ENCODE assay signal across 4 fruit fly cellular contexts in genomic region chr3L:16587994-16588622, dm6.
TF ChIP-seq lines count a peak whose summit lies in the region.

No protein-coding gene starts in this region.

TF ChIP-seq in whole organism, adult, 20 proteins besides CTCF, POLR2A, EP300 and RAD21 (continued from another document):
- no peak for TF ChIP-seq Hr96 (GFP tag; optimal IDR thresholded peaks at IDR 0.05; lab: Kevin White, UChicago)
- TF ChIP-seq CG14711 (tag; optimal IDR thresholded peaks at IDR 0.05; lab: Kevin White, UChicago) = peak; percentile 70

TF ChIP-seq in whole organism, embryonic, 481 proteins besides CTCF, POLR2A, EP300 and RAD21 (continued from another document and continues in another):
- TF ChIP-seq CG6791 (GFP tag; IDR thresholded peaks at IDR 0.05; lab: Robert Waterston, UW; ENCODE audit: partially characterized antibody) (peak; percentile 85), lab (GFP tag; optimal IDR thresholded peaks at IDR 0.05; lab: Kevin White, UChicago) (no peak), CG8290 (GFP tag; optimal IDR thresholded peaks at IDR 0.05; lab: Kevin White, UChicago) (peak; percentile 75), CG8290 (tag; optimal IDR thresholded peaks at IDR 0.05; lab: Kevin White, UChicago) (peak; percentile 77 to 79), ab (GFP tag; optimal IDR thresholded peaks at IDR 0.05; lab: Kevin White, UChicago) (no peak), Lim3 (GFP tag; IDR thresholded peaks at IDR 0.05; lab: Robert Waterston, UW) (no peak), prd (optimal IDR thresholded peaks at IDR 0.05; lab: Kevin White, UChicago) (no peak), prd (GFP tag; IDR thresholded peaks at IDR 0.05; lab: Robert Waterston, UW) (peak; percentile 52; the same call in 2 of the 3 replicates), maf-S (GFP tag; optimal IDR thresholded peaks at IDR 0.05; lab: Kevin White, UChicago) (peak; percentile 8), CG1233 (GFP tag; optimal IDR thresholded peaks at IDR 0.05; lab: Kevin White, UChicago) (peak; percentile 13), Ravus (GFP tag; IDR thresholded peaks at IDR 0.05; lab: Robert Waterston, UW) (no peak), CG10267 (tag; optimal IDR thresholded peaks at IDR 0.05; lab: Kevin White, UChicago) (peak; percentile 53), Atf6 (GFP tag; IDR thresholded peaks at IDR 0.05; lab: Robert Waterston, UW) (peak; percentile 64; the same call in 1 of the 2 replicates), CG17612 (GFP tag; IDR thresholded peaks at IDR 0.05; lab: Robert Waterston, UW) (no peak), Xrp1 (GFP tag; IDR thresholded peaks at IDR 0.05; lab: Robert Waterston, UW) (peak; percentile 53; the same call in 1 of the 2 replicates), luna (GFP tag; optimal IDR thresholded peaks at IDR 0.05; lab: Kevin White, UChicago) (no peak), Stat92E (GFP tag; optimal IDR thresholded peaks at IDR 0.05; lab: Kevin White, UChicago) (no peak), wor (GFP tag; IDR thresholded peaks at IDR 0.05; lab: Robert Waterston, UW) (peak; percentile 42), ci (GFP tag; IDR thresholded peaks at IDR 0.05; lab: Robert Waterston, UW) (peak; percentile 77; the same call in 2 of the 3 replicates), Side (GFP tag; optimal IDR thresholded peaks at IDR 0.05; lab: Kevin White, UChicago) (peak; percentile 41), CG9215 (GFP tag; IDR thresholded peaks at IDR 0.05; lab: Robert Waterston, UW) (peak; percentile 58; the same call in 1 of the 2 replicates), phol (tag; optimal IDR thresholded peaks at IDR 0.05; lab: Kevin White, UChicago) (peak; percentile 76), amos (GFP tag; IDR thresholded peaks at IDR 0.05; lab: Robert Waterston, UW; ENCODE audit: partially characterized antibody) (peak; percentile 92), Taf1 (GFP tag; IDR thresholded peaks at IDR 0.05; lab: Robert Waterston, UW) (no peak), tll (GFP tag; optimal IDR thresholded peaks at IDR 0.05; lab: Kevin White, UChicago) (peak; percentile 50 to 99), CG30020 (tag; optimal IDR thresholded peaks at IDR 0.05; lab: Kevin White, UChicago) (peak; percentile 70), Poxn (GFP tag; IDR thresholded peaks at IDR 0.05; lab: Robert Waterston, UW) (peak; percentile 32; the same call in 1 of the 2 replicates), CG9609 (GFP tag; optimal IDR thresholded peaks at IDR 0.05; lab: Kevin White, UChicago) (peak; percentile 62), CG12391 (tag; optimal IDR thresholded peaks at IDR 0.05; lab: Kevin White, UChicago) (peak; percentile 73), Abd-B (GFP tag; optimal IDR thresholded peaks at IDR 0.05; lab: Kevin White, UChicago) (peak; percentile 73), Doc2 (GFP tag; IDR thresholded peaks at IDR 0.05; lab: Robert Waterston, UW) (no peak), Doc3 (GFP tag; IDR thresholded peaks at IDR 0.05; lab: Robert Waterston, UW; ENCODE audit: partially characterized antibody) (peak; percentile 96), bcd (GFP tag; optimal IDR thresholded peaks at IDR 0.05; lab: Kevin White, UChicago) (peak; percentile 66), lbe (GFP tag; optimal IDR thresholded peaks at IDR 0.05; lab: Kevin White, UChicago) (peak; percentile 45), CG10321 (GFP tag; IDR thresholded peaks at IDR 0.05; lab: Robert Waterston, UW) (no peak), CG10565 (GFP tag; optimal IDR thresholded peaks at IDR 0.05; lab: Kevin White, UChicago) (no peak), CG7372 (GFP tag; IDR thresholded peaks at IDR 0.05; lab: Robert Waterston, UW) (0 out of 2 replicates have a peak, but pooled peaks have one; percentile 31), CG7963 (GFP tag; IDR thresholded peaks at IDR 0.05; lab: Robert Waterston, UW; ENCODE audit: partially characterized antibody) (peak; percentile 79; the same call in 2 of the 3 replicates), gsb (GFP tag; IDR thresholded peaks at IDR 0.05; lab: Robert Waterston, UW) (peak; percentile 11; the same call in 1 of the 2 replicates), so (GFP tag; IDR thresholded peaks at IDR 0.05; lab: Robert Waterston, UW) (0 out of 3 replicates have a peak, but pooled peaks have one; percentile 43), CHES-1-like (GFP tag; optimal IDR thresholded peaks at IDR 0.05; lab: Kevin White, UChicago) (peak; percentile 78)

TF ChIP-seq in whole organism, prepupa, 60 proteins besides CTCF, POLR2A, EP300 and RAD21 (continued from another document):
- TF ChIP-seq CG10631 (GFP tag; optimal IDR thresholded peaks at IDR 0.05; lab: Kevin White, UChicago) (no peak), Sox102F (GFP tag; optimal IDR thresholded peaks at IDR 0.05; lab: Kevin White, UChicago) (no peak), Hr38 (GFP tag; optimal IDR thresholded peaks at IDR 0.05; lab: Kevin White, UChicago) (no peak), vri (GFP tag; optimal IDR thresholded peaks at IDR 0.05; lab: Kevin White, UChicago) (no peak), achi (GFP tag; optimal IDR thresholded peaks at IDR 0.05; lab: Kevin White, UChicago) (no peak), esn (GFP tag; optimal IDR thresholded peaks at IDR 0.05; lab: Kevin White, UChicago) (peak; percentile 66), pdm3 (GFP tag; optimal IDR thresholded peaks at IDR 0.05; lab: Kevin White, UChicago) (no peak), CG6808 (GFP tag; optimal IDR thresholded peaks at IDR 0.05; lab: Kevin White, UChicago) (no peak), svp (GFP tag; lab: Kevin White, UChicago) (no peak), CG7368 (GFP tag; optimal IDR thresholded peaks at IDR 0.05; lab: Kevin White, UChicago) (no peak), CG6792 (GFP tag; optimal IDR thresholded peaks at IDR 0.05; lab: Kevin White, UChicago) (peak; percentile 10), CG15336 (GFP tag; IDR thresholded peaks at IDR 0.05; lab: Robert Waterston, UW) (peak; percentile 43; the same call in 1 of the 2 replicates), CG3919 (GFP tag; optimal IDR thresholded peaks at IDR 0.05; lab: Kevin White, UChicago) (peak; percentile 59), CG32006 (GFP tag; optimal IDR thresholded peaks at IDR 0.05; lab: Kevin White, UChicago) (no peak), Met (GFP tag; optimal IDR thresholded peaks at IDR 0.05; lab: Kevin White, UChicago) (no peak), Smox (GFP tag; optimal IDR thresholded peaks at IDR 0.05; lab: Kevin White, UChicago) (no peak), Hr39 (GFP tag; optimal IDR thresholded peaks at IDR 0.05; lab: Kevin White, UChicago) (peak; percentile 49), CG6276 (GFP tag; optimal IDR thresholded peaks at IDR 0.05; lab: Kevin White, UChicago) (no peak), CG16779 (tag; optimal IDR thresholded peaks at IDR 0.05; lab: Kevin White, UChicago) (no peak), Lpt (GFP tag; optimal IDR thresholded peaks at IDR 0.05; lab: Kevin White, UChicago) (no peak), CG11294 (GFP tag; IDR thresholded peaks at IDR 0.05; lab: Robert Waterston, UW) (no peak), CG9139 (GFP tag; optimal IDR thresholded peaks at IDR 0.05; lab: Kevin White, UChicago) (no peak), dac (GFP tag; optimal IDR thresholded peaks at IDR 0.05; lab: Kevin White, UChicago) (no peak), CG6854 (GFP tag; optimal IDR thresholded peaks at IDR 0.05; lab: Kevin White, UChicago) (no peak), fd59A (GFP tag; optimal IDR thresholded peaks at IDR 0.05; lab: Kevin White, UChicago) (no peak), CG8319 (GFP tag; optimal IDR thresholded peaks at IDR 0.05; lab: Kevin White, UChicago) (no peak), CG6163 (GFP tag; IDR thresholded peaks at IDR 0.05; lab: Robert Waterston, UW) (peak; percentile 38; the same call in 1 of the 3 replicates), Eip78C (GFP tag; lab: Kevin White, UChicago) (peak; percentile 55), CG34406 (GFP tag; optimal IDR thresholded peaks at IDR 0.05; lab: Kevin White, UChicago) (no peak), Eip93F (GFP tag; optimal IDR thresholded peaks at IDR 0.05; lab: Kevin White, UChicago) (no peak), fkh (GFP tag; optimal IDR thresholded peaks at IDR 0.05; lab: Kevin White, UChicago) (peak; percentile 53), Eip75B (GFP tag; optimal IDR thresholded peaks at IDR 0.05; lab: Kevin White, UChicago) (peak; percentile 32), topi (GFP tag; optimal IDR thresholded peaks at IDR 0.05; lab: Kevin White, UChicago) (peak; percentile 42), OdsH (GFP tag; optimal IDR thresholded peaks at IDR 0.05; lab: Kevin White, UChicago) (peak; percentile 55), cyc (GFP tag; optimal IDR thresholded peaks at IDR 0.05; lab: Kevin White, UChicago) (peak; percentile 50), acj6 (GFP tag; optimal IDR thresholded peaks at IDR 0.05; lab: Kevin White, UChicago) (peak; percentile 30), spab (GFP tag; optimal IDR thresholded peaks at IDR 0.05; lab: Kevin White, UChicago) (no peak), eg (GFP tag; IDR thresholded peaks at IDR 0.05; lab: Robert Waterston, UW) (peak; percentile 73), Sox14 (GFP tag; optimal IDR thresholded peaks at IDR 0.05; lab: Kevin White, UChicago) (peak; percentile 64), Blimp-1 (GFP tag; optimal IDR thresholded peaks at IDR 0.05; lab: Kevin White, UChicago) (no peak), net (GFP tag; optimal IDR thresholded peaks at IDR 0.05; lab: Kevin White, UChicago) (no peak)

TF ChIP-seq in whole organism, wandering third instar larva, 38 proteins besides CTCF, POLR2A, EP300 and RAD21 (continued from another document):
- TF ChIP-seq Hr83 (GFP tag; optimal IDR thresholded peaks at IDR 0.05; lab: Kevin White, UChicago; ENCODE audit: poor library complexity, severe bottlenecking) (peak; percentile 91), lola (GFP tag; optimal IDR thresholded peaks at IDR 0.05; lab: Kevin White, UChicago) (no peak), sv (GFP tag; optimal IDR thresholded peaks at IDR 0.05; lab: Kevin White, UChicago) (peak; percentile 47), N (GFP tag; optimal IDR thresholded peaks at IDR 0.05; lab: Kevin White, UChicago) (no peak), Jra (GFP tag; optimal IDR thresholded peaks at IDR 0.05; lab: Kevin White, UChicago) (peak; percentile 75), CrebA (GFP tag; optimal IDR thresholded peaks at IDR 0.05; lab: Kevin White, UChicago; ENCODE audit: borderline replicate concordance) (no peak), Rel (GFP tag; optimal IDR thresholded peaks at IDR 0.05; lab: Kevin White, UChicago) (no peak), Rel (tag; optimal IDR thresholded peaks at IDR 0.05; lab: Kevin White, UChicago) (peak; percentile 72), Dif (GFP tag; optimal IDR thresholded peaks at IDR 0.05; lab: Kevin White, UChicago; ENCODE audit: partially characterized antibody) (no peak), psq (GFP tag; optimal IDR thresholded peaks at IDR 0.05; lab: Kevin White, UChicago) (peak; percentile 42), Sp1 (GFP tag; optimal IDR thresholded peaks at IDR 0.05; lab: Kevin White, UChicago) (peak; percentile 45), Mio (GFP tag; optimal IDR thresholded peaks at IDR 0.05; lab: Kevin White, UChicago) (no peak), fru (GFP tag; optimal IDR thresholded peaks at IDR 0.05; lab: Kevin White, UChicago) (peak; percentile 44)
TF ChIP-seq in whole organism, wandering third instar larva: peak in this region for 19.
